Fruit fly (Drosophila melanogaster) whole organism, adult: ENCODE results near the gene CG44290.

ENCODE experiments used
- CG12768 ChIP-seq: fragments of 200-800 bp; sonication (Bioruptor generic); optimal IDR thresholded peaks from 2 replicates; lab custom pipeline; 2017; ENCODE audit warnings: missing biosample characterization, missing genetic modification characterization, mild to moderate bottlenecking, moderate library complexity, missing genetic modification reagents
- Clk ChIP-seq: fragments of 200-800 bp; sonication (Bioruptor generic); optimal IDR thresholded peaks from 2 replicates; lab custom pipeline; 2017; ENCODE audit warnings: missing biosample characterization, missing genetic modification characterization
- Crg-1 ChIP-seq: fragments of 200-800 bp; sonication (Bioruptor generic); optimal IDR thresholded peaks from 2 replicates; lab custom pipeline; 2016; ENCODE audit warnings: missing biosample characterization, missing genetic modification characterization
- Hr96 ChIP-seq: fragments of 200-800 bp; sonication (Bioruptor generic); optimal IDR thresholded peaks from 2 replicates; lab custom pipeline; 2016; ENCODE audit warnings: missing biosample characterization, missing genetic modification characterization
- cnc ChIP-seq, 2 experiments: fragments of >200 bp; optimal IDR thresholded peaks; 2 replicates each; lab custom pipeline; 2017
- ovo ChIP-seq: fragments of 200-800 bp; sonication (Bioruptor generic); optimal IDR thresholded peaks from 2 replicates; lab custom pipeline; 2016; ENCODE audit warnings: missing biosample characterization, missing genetic modification characterization
- tj ChIP-seq: fragments of 200-800 bp; sonication (Bioruptor generic); optimal IDR thresholded peaks from 3 replicates; lab custom pipeline; 2017; ENCODE audit warnings: missing biosample characterization, mild to moderate bottlenecking, missing genetic modification characterization, moderate library complexity
- toe ChIP-seq: fragments of 200-800 bp; sonication (Bioruptor generic); optimal IDR thresholded peaks from 2 replicates; lab custom pipeline; 2016; ENCODE audit warnings: missing biosample characterization, missing genetic modification characterization

The CG44290 gene

dm6 chr3R:27413214-27413613 lies 27.5 kb downstream of the CG44290 start:
- TF ChIP-seq Crg-1 (GFP tag; lab: Kevin White, UChicago) (no peak), ovo (GFP tag; lab: Kevin White, UChicago) (no peak), cnc (optimal IDR thresholded peaks at IDR 0.05; lab: Kevin White, UChicago) (no peak), CG12768 (no peak), Hr96 (GFP tag; lab: Kevin White, UChicago) (no peak), tj (GFP tag; lab: Kevin White, UChicago) (no peak), Clk (GFP tag; lab: Kevin White, UChicago) (no peak)

- TF ChIP-seq Hr96 (GFP tag; lab: Kevin White, UChicago), result no peak
Observed at dm6 chr3R:27408683-27409082, 32.1 kb downstream of the CG44290 start.

dm6 chr3R:27407049-27407448 lies 33.7 kb downstream of the CG44290 start:
- TF ChIP-seq ovo (GFP tag; lab: Kevin White, UChicago), result no peak
- TF ChIP-seq toe (GFP tag; lab: Kevin White, UChicago), result no peak
- TF ChIP-seq Hr96 (GFP tag; lab: Kevin White, UChicago), result no peak
